Fruit fly (Drosophila melanogaster): ENCODE data around the gene RpS5a.

DNA sequence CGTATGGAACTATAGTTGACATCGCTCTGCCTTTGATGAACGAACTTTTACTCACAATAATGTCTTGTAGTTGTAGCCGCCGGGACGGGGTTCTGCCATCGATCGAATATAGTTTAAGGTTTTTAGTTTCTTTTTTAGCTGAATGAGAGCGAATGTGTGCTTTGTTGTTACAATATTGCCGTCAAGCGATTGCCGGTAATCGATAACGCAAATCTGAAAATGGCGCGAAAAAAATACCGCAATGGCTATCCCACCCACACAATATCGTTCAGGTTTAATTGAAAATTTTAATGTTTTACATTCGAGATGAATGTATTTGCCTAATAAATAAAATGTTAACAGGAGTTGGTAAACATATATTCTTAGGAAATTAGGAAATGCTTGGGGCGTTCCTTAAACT is 11.1 kb upstream of the RpS5a start, which contains the start of gene xmas:
- TF ChIP-seq eg (GFP tag; IDR thresholded peaks at IDR 0.05), result no peak
- no peak for TF ChIP-seq pdm3 (GFP tag; optimal IDR thresholded peaks at IDR 0.05)

Data from whole organism, prepupa.